Fruit fly (Drosophila melanogaster): Measurements from ENCODE around the gene CG13407.

DNA sequence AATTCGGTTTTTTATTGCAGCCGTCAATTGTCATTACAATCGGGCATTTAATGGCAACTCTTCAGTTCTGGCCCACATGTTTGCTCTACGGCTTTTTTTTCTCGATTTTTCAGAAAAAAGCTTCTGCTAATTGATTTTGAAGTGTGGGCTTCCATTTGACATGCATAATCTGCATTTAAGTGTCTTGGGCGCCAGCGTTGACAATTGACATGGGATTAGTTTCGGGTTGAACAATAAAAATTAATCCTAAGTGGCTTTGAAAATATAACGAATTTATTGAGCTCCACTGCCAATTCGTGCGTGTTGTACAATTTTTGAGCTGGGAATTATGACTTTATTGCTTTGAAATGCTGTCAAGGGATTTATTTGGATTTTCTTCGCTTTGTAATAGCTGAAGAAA, 43.3 kb downstream of the CG13407 start:
- no peak for TF ChIP-seq psq (optimal IDR thresholded peaks at IDR 0.05)
- no peak for TF ChIP-seq Dll (optimal IDR thresholded peaks at IDR 0.05)
- no peak for TF ChIP-seq CG8478 (optimal IDR thresholded peaks at IDR 0.05)
